Fruit fly (Drosophila melanogaster) whole organism, embryonic: ENCODE measurements around the gene mRpL32.
A peak's percentile ranks its signal among the peaks of the same experiment; 100 is the strongest.

ENCODE experiments used
- Bdp1 ChIP-seq: fragments of 200-800 bp; sonication (Bioruptor generic); optimal IDR thresholded peaks from 3 replicates; lab custom pipeline; 2016; ENCODE audit warnings: missing biosample characterization, missing genetic modification characterization
- Bteb2 ChIP-seq: fragments of 200-800 bp; sonication (Bioruptor generic); optimal IDR thresholded peaks from 2 replicates; lab custom pipeline; 2016; ENCODE audit warnings: missing biosample characterization, missing genetic modification characterization
- CG12071 ChIP-seq: fragments of 200-800 bp; sonication (Bioruptor generic); optimal IDR thresholded peaks from 3 replicates; lab custom pipeline; 2018; ENCODE audit warnings: missing biosample characterization, mild to moderate bottlenecking, missing genetic modification characterization
- CG14014 ChIP-seq: fragments of 200-800 bp; sonication (Bioruptor generic); IDR thresholded peaks from 2 replicates; pipeline ENCODE4 v1.3.6; 2022; ENCODE audit warnings: missing biosample characterization, missing genetic modification characterization
- CG14860 ChIP-seq: fragments of 200-800 bp; sonication (Bioruptor generic); IDR thresholded peaks from 3 replicates; pipeline ENCODE4 v1.3.6; 2022; ENCODE audit warnings: missing biosample characterization, missing genetic modification characterization; ENCODE audit not compliant: partially characterized antibody
- CG15011 ChIP-seq: fragments of 200-800 bp; sonication (Bioruptor generic); optimal IDR thresholded peaks from 3 replicates; lab custom pipeline; 2018; ENCODE audit warnings: missing biosample characterization, mild to moderate bottlenecking, missing genetic modification characterization
- CG1647 ChIP-seq: fragments of 200-800 bp; sonication (Bioruptor generic); optimal IDR thresholded peaks from 3 replicates; lab custom pipeline; 2016; ENCODE audit warnings: missing biosample characterization, missing genetic modification characterization
- CG17186 ChIP-seq: fragments of 200-800 bp; sonication (Bioruptor generic); optimal IDR thresholded peaks from 3 replicates; lab custom pipeline; 2017; ENCODE audit warnings: missing biosample characterization, missing genetic modification reagents, missing genetic modification characterization
- CG17568 ChIP-seq: fragments of 200-800 bp; sonication (Bioruptor generic); optimal IDR thresholded peaks from 2 replicates; lab custom pipeline; 2018; ENCODE audit warnings: missing biosample characterization, mild to moderate bottlenecking, missing genetic modification characterization, moderate library complexity
- CG1832 ChIP-seq: fragments of 200-800 bp; sonication (Bioruptor generic); optimal IDR thresholded peaks from 2 replicates; lab custom pipeline; 2017; ENCODE audit warnings: missing biosample characterization, mild to moderate bottlenecking, missing genetic modification characterization, inconsistent platforms
- CG2712 ChIP-seq: fragments of 200-800 bp; optimal IDR thresholded peaks from 3 replicates; lab custom pipeline; 2019; ENCODE audit warnings: missing biosample characterization, mild to moderate bottlenecking, missing genetic modification characterization, moderate library complexity
- CG34422 ChIP-seq: fragments of 200-800 bp; sonication (Bioruptor generic); IDR thresholded peaks from 3 replicates; pipeline ENCODE4 v1.3.6; 2022; ENCODE audit warnings: missing biosample characterization, missing genetic modification characterization
- CG3838 ChIP-seq: fragments of 200-800 bp; sonication (Bioruptor generic); optimal IDR thresholded peaks from 3 replicates; lab custom pipeline; 2016; ENCODE audit warnings: missing biosample characterization, missing genetic modification characterization
- CG4360 ChIP-seq: fragments of 200-800 bp; sonication (Bioruptor generic); IDR thresholded peaks from 2 replicates; pipeline ENCODE4 v1.3.6; 2022; ENCODE audit warnings: missing biosample characterization, missing genetic modification characterization
- CG7786 ChIP-seq: fragments of 200-800 bp; sonication (Bioruptor generic); optimal IDR thresholded peaks from 2 replicates; lab custom pipeline; 2016; ENCODE audit warnings: missing biosample characterization, missing genetic modification characterization
- CG7928 ChIP-seq: fragments of 200-800 bp; sonication (Bioruptor generic); optimal IDR thresholded peaks from 2 replicates; lab custom pipeline; 2017; ENCODE audit warnings: missing biosample characterization, mild to moderate bottlenecking, missing genetic modification characterization
- CG8290 ChIP-seq, 3 experiments: fragments of 200-800 bp; sonication (Bioruptor generic); optimal IDR thresholded peaks; 2 replicates each; lab custom pipeline; 2016 to 2019; ENCODE audit warnings: missing biosample characterization in 3 of 3, missing genetic modification characterization in 3 of 3, mild to moderate bottlenecking in 2 of 3, moderate library complexity in 1 of 3
- CG9215 ChIP-seq: fragments of 200-800 bp; sonication (Bioruptor generic); IDR thresholded peaks from 2 replicates; pipeline ENCODE4 v1.3.6; 2022; ENCODE audit warnings: missing biosample characterization, missing genetic modification characterization
- Doc3 ChIP-seq: fragments of 200-800 bp; sonication (Bioruptor generic); IDR thresholded peaks from 3 replicates; pipeline ENCODE4 v1.3.6; 2022; ENCODE audit warnings: missing biosample characterization, missing genetic modification characterization; ENCODE audit not compliant: partially characterized antibody
- ERR ChIP-seq: fragments of 200-800 bp; sonication (Bioruptor generic); optimal IDR thresholded peaks from 2 replicates; lab custom pipeline; 2016; ENCODE audit warnings: missing biosample characterization, missing genetic modification characterization
- HLH4C ChIP-seq: fragments of 200-800 bp; sonication (Bioruptor generic); IDR thresholded peaks from 3 replicates; pipeline ENCODE4 v1.3.6; 2022; ENCODE audit warnings: missing biosample characterization, missing genetic modification characterization; ENCODE audit not compliant: partially characterized antibody
- HmgD ChIP-seq: fragments of 200-800 bp; sonication (Bioruptor generic); optimal IDR thresholded peaks from 3 replicates; lab custom pipeline; 2016; ENCODE audit warnings: missing biosample characterization, missing genetic modification characterization
- NC2β ChIP-seq: fragments of 200-800 bp; sonication (Bioruptor generic); optimal IDR thresholded peaks from 2 replicates; lab custom pipeline; 2016; ENCODE audit warnings: missing biosample characterization, missing genetic modification characterization
- Scr ChIP-seq: fragments of 200-800 bp; sonication (Bioruptor generic); IDR thresholded peaks from 2 replicates; pipeline ENCODE4 v1.3.6; 2022; ENCODE audit warnings: missing biosample characterization, missing genetic modification characterization; ENCODE audit not compliant: partially characterized antibody
- Six4 ChIP-seq: fragments of 200-800 bp; sonication (Bioruptor generic); optimal IDR thresholded peaks from 2 replicates; lab custom pipeline; 2016; ENCODE audit warnings: missing biosample characterization, missing genetic modification characterization
- Stat92E ChIP-seq, 3 experiments: fragments of >200 bp in 2 of 3; fragments of 200-800 bp in 1 of 3; sonication (Bioruptor generic) in 1 of 3; optimal IDR thresholded peaks; 2 replicates each; lab custom pipeline; 2017 to 2019; ENCODE audit warnings: missing biosample characterization in 3 of 3, missing genetic modification characterization in 3 of 3, mild to moderate bottlenecking in 1 of 3, moderate library complexity in 1 of 3
- TFAM ChIP-seq: fragments of 200-800 bp; sonication (Bioruptor generic); optimal IDR thresholded peaks from 2 replicates; lab custom pipeline; 2017; ENCODE audit warnings: missing biosample characterization, missing genetic modification characterization, inconsistent platforms
- Tbp ChIP-seq: fragments of >200 bp; optimal IDR thresholded peaks from 2 replicates; lab custom pipeline; 2018; ENCODE audit warnings: missing biosample characterization, missing genetic modification characterization
- ato ChIP-seq: fragments of 200-800 bp; sonication (Bioruptor generic); IDR thresholded peaks from 2 replicates; pipeline ENCODE4 v1.3.6; 2022; ENCODE audit warnings: missing biosample characterization, missing genetic modification characterization; ENCODE audit not compliant: partially characterized antibody
- emc ChIP-seq: fragments of 200-800 bp; sonication (Bioruptor generic); optimal IDR thresholded peaks from 2 replicates; lab custom pipeline; 2016; ENCODE audit warnings: missing biosample characterization, missing genetic modification characterization
- gce ChIP-seq: fragments of 200-800 bp; sonication (Bioruptor generic); IDR thresholded peaks from 3 replicates; pipeline ENCODE4 v1.3.6; 2022; ENCODE audit warnings: missing biosample characterization, missing genetic modification characterization
- gro ChIP-seq: fragments of 200-800 bp; sonication (Bioruptor generic); optimal IDR thresholded peaks from 2 replicates; lab custom pipeline; 2016; ENCODE audit warnings: missing biosample characterization, missing genetic modification characterization
- insv ChIP-seq, 2 experiments: fragments of 200-800 bp; sonication (Bioruptor generic); optimal IDR thresholded peaks; 3 replicates each; lab custom pipeline; 2016 to 2018; ENCODE audit warnings: missing biosample characterization in 2 of 2, missing genetic modification characterization in 2 of 2
- kay ChIP-seq: fragments of 200-800 bp; sonication (Bioruptor generic); optimal IDR thresholded peaks from 2 replicates; lab custom pipeline; 2016; ENCODE audit warnings: missing biosample characterization, missing genetic modification characterization
- mld ChIP-seq: fragments of 200-800 bp; sonication (Bioruptor generic); IDR thresholded peaks from 3 replicates; pipeline ENCODE4 v1.3.6; 2022; ENCODE audit warnings: missing biosample characterization, missing genetic modification characterization; ENCODE audit not compliant: partially characterized antibody
- nom ChIP-seq: fragments of 200-800 bp; sonication (Bioruptor generic); optimal IDR thresholded peaks from 2 replicates; lab custom pipeline; 2017; ENCODE audit warnings: missing biosample characterization, missing genetic modification characterization, mild to moderate bottlenecking, moderate library complexity, missing genetic modification reagents
- pb ChIP-seq: fragments of 200-800 bp; sonication (Bioruptor generic); optimal IDR thresholded peaks from 3 replicates; lab custom pipeline; 2016; ENCODE audit warnings: missing biosample characterization, missing genetic modification characterization
- peb ChIP-seq: fragments of 200-800 bp; sonication (Bioruptor generic); IDR thresholded peaks from 2 replicates; pipeline ENCODE4 v1.3.6; 2022; ENCODE audit warnings: missing biosample characterization, missing genetic modification characterization
- pho ChIP-seq: fragments of 200-800 bp; sonication (Bioruptor generic); optimal IDR thresholded peaks from 2 replicates; lab custom pipeline; 2016; ENCODE audit warnings: missing biosample characterization, missing genetic modification characterization
- ranshi ChIP-seq: fragments of 200-800 bp; sonication (Bioruptor generic); IDR thresholded peaks from 2 replicates; pipeline ENCODE4 v1.3.6; 2022; ENCODE audit warnings: missing biosample characterization, missing genetic modification characterization
- salm ChIP-seq: fragments of 200-800 bp; sonication (Bioruptor generic); optimal IDR thresholded peaks from 2 replicates; lab custom pipeline; 2018; ENCODE audit warnings: missing biosample characterization, mild to moderate bottlenecking, missing genetic modification characterization
- schlank ChIP-seq: fragments of 200-800 bp; sonication (Bioruptor generic); optimal IDR thresholded peaks from 2 replicates; lab custom pipeline; 2018; ENCODE audit warnings: missing biosample characterization, mild to moderate bottlenecking, missing genetic modification characterization
- sima ChIP-seq: fragments of 200-800 bp; sonication (Bioruptor generic); optimal IDR thresholded peaks from 2 replicates; lab custom pipeline; 2016; ENCODE audit warnings: missing biosample characterization, missing genetic modification characterization
- slou ChIP-seq: fragments of 200-800 bp; sonication (Bioruptor generic); optimal IDR thresholded peaks from 3 replicates; lab custom pipeline; 2016; ENCODE audit warnings: missing biosample characterization, missing genetic modification characterization
- tll ChIP-seq, 2 experiments: fragments of 200-800 bp in 1 of 2; fragments of >200 bp in 1 of 2; sonication (Bioruptor generic) in 1 of 2; optimal IDR thresholded peaks; 2 replicates each; lab custom pipeline; 2017 to 2019; ENCODE audit warnings: missing biosample characterization in 2 of 2, missing genetic modification characterization in 2 of 2, mild to moderate bottlenecking in 1 of 2, moderate library complexity in 1 of 2
- vvl ChIP-seq: fragments of 200-800 bp; sonication (Bioruptor generic); IDR thresholded peaks from 2 replicates; pipeline ENCODE4 v1.3.6; 2022; ENCODE audit warnings: missing biosample characterization, missing genetic modification characterization
- wek ChIP-seq: fragments of 200-800 bp; sonication (Bioruptor generic); optimal IDR thresholded peaks from 3 replicates; lab custom pipeline; 2018; ENCODE audit warnings: missing biosample characterization, mild to moderate bottlenecking, missing genetic modification characterization, moderate library complexity
- yki ChIP-seq: fragments of >200 bp; optimal IDR thresholded peaks from 3 replicates; lab custom pipeline; 2018
- zfh2 ChIP-seq: fragments of 200-800 bp; sonication (Bioruptor generic); optimal IDR thresholded peaks from 2 replicates; lab custom pipeline; 2016; ENCODE audit warnings: missing biosample characterization, missing genetic modification characterization

Gene mRpL32

dm6 chr3R:31222125-31222889 is 30.4 kb upstream of the mRpL32 start (continued):
- TF ChIP-seq schlank (tag; lab: Kevin White, UChicago), result peak; percentile 72
- TF ChIP-seq pb, result peak; percentile 86
- no peak for TF ChIP-seq CG14860 (GFP tag; lab: Robert Waterston, UW)
- TF ChIP-seq gce, result no peak
- peak; percentile 79 for TF ChIP-seq CG17568
- TF ChIP-seq yki (lab: Kevin White, UChicago), result no peak
- peak; percentile 81 for TF ChIP-seq CG15011
- TF ChIP-seq mld (GFP tag; lab: Robert Waterston, UW), result no peak
- no peak for TF ChIP-seq peb (GFP tag; lab: Robert Waterston, UW)
- peak in 1 of 2 experiments; percentile 20 for TF ChIP-seq tll (GFP tag; optimal IDR thresholded peaks at IDR 0.05; lab: Kevin White, UChicago)
- peak; percentile 70 for TF ChIP-seq zfh2
- peak; percentile 73 for TF ChIP-seq CG3838 (GFP tag; lab: Kevin White, UChicago)
- TF ChIP-seq Scr (GFP tag; lab: Robert Waterston, UW), result no peak
- no peak for TF ChIP-seq CG4360 (GFP tag; lab: Robert Waterston, UW)
- TF ChIP-seq CG8290 (GFP tag; optimal IDR thresholded peaks at IDR 0.05; lab: Kevin White, UChicago), result peak; percentile 57
- peak in 1 of 2 experiments; percentile 81 for TF ChIP-seq CG8290 (tag; optimal IDR thresholded peaks at IDR 0.05; lab: Kevin White, UChicago)
- no peak for TF ChIP-seq CG9215 (GFP tag; lab: Robert Waterston, UW)
- peak; percentile 75 for TF ChIP-seq slou (GFP tag; lab: Kevin White, UChicago)
- TF ChIP-seq HmgD (GFP tag; lab: Kevin White, UChicago), result peak; percentile 79
- TF ChIP-seq sima (GFP tag; lab: Kevin White, UChicago), result peak; percentile 46
- TF ChIP-seq CG17186 (GFP tag; lab: Kevin White, UChicago), result peak; percentile 15
- peak; percentile 69 for TF ChIP-seq gro (GFP tag; lab: Kevin White, UChicago)
- TF ChIP-seq nom (GFP tag; lab: Kevin White, UChicago), result no peak
- TF ChIP-seq TFAM, result peak; percentile 16
- peak; percentile 74 for TF ChIP-seq Bteb2 (GFP tag; lab: Kevin White, UChicago)
- TF ChIP-seq ato (GFP tag; lab: Robert Waterston, UW), result no peak
- TF ChIP-seq Bdp1 (GFP tag; lab: Kevin White, UChicago), result peak; percentile 69
- peak; percentile 50 for TF ChIP-seq CG7928
- peak; percentile 79 for TF ChIP-seq NC2β (GFP tag; lab: Kevin White, UChicago)
- TF ChIP-seq Doc3, result no peak
- TF ChIP-seq CG7786 (GFP tag; lab: Kevin White, UChicago), result peak; percentile 89
- TF ChIP-seq pho (GFP tag; lab: Kevin White, UChicago), result peak; percentile 84
- no peak for TF ChIP-seq CG14014 (GFP tag; lab: Robert Waterston, UW)
- no peak for TF ChIP-seq HLH4C (GFP tag; lab: Robert Waterston, UW)
- TF ChIP-seq CG34422 (GFP tag; lab: Robert Waterston, UW), result no peak
- peak in 1 of 2 experiments; percentile 40 for TF ChIP-seq insv (GFP tag; optimal IDR thresholded peaks at IDR 0.05; lab: Kevin White, UChicago)
- TF ChIP-seq CG1647 (GFP tag; lab: Kevin White, UChicago), result peak; percentile 62
- peak; percentile 71 for TF ChIP-seq Six4 (GFP tag; lab: Kevin White, UChicago)
- peak; percentile 62 for TF ChIP-seq wek (GFP tag; lab: Kevin White, UChicago)
- TF ChIP-seq vvl (GFP tag; lab: Robert Waterston, UW), result no peak
- TF ChIP-seq kay (GFP tag; lab: Kevin White, UChicago), result peak; percentile 64
- no peak for TF ChIP-seq CG1832 (GFP tag; lab: Kevin White, UChicago)
- TF ChIP-seq ranshi (GFP tag; lab: Robert Waterston, UW), result no peak
- TF ChIP-seq emc (GFP tag; lab: Kevin White, UChicago), result peak; percentile 77
- peak; percentile 66 for TF ChIP-seq salm (tag; lab: Kevin White, UChicago)
- no peak for TF ChIP-seq Stat92E (GFP tag; optimal IDR thresholded peaks at IDR 0.05; lab: Kevin White, UChicago)
- TF ChIP-seq Tbp (GFP tag; lab: Kevin White, UChicago), result no peak
- peak; percentile 75 for TF ChIP-seq ERR (GFP tag; lab: Kevin White, UChicago)
- TF ChIP-seq CG12071, result peak; percentile 74
- peak; percentile 89 for TF ChIP-seq CG2712 (tag; lab: Kevin White, UChicago)
